Fruit fly (Drosophila melanogaster): Measurements from ENCODE around the gene CG32110.

Gene CG32110

dm6 chr3L:12843056-12843799 lies 34.7 kb downstream of the CG32110 start, which contains the start of gene nebu (continued):
- peak; percentile 96 for TF ChIP-seq CG30403 (GFP tag; optimal IDR thresholded peaks at IDR 0.05)
- peak; percentile 96 for TF ChIP-seq CG16779 (GFP tag; IDR thresholded peaks at IDR 0.05)
- TF ChIP-seq CG8478 (optimal IDR thresholded peaks at IDR 0.05): no peak
- no peak for TF ChIP-seq pros (GFP tag; optimal IDR thresholded peaks at IDR 0.05)
- TF ChIP-seq Atf-2 (GFP tag; optimal IDR thresholded peaks at IDR 0.05): peak; percentile 92
- TF ChIP-seq seq (GFP tag; IDR thresholded peaks at IDR 0.05): peak; percentile 94
- no peak for TF ChIP-seq hth (optimal IDR thresholded peaks at IDR 0.05)
- TF ChIP-seq CG6791 (GFP tag; IDR thresholded peaks at IDR 0.05; ENCODE audit: partially characterized antibody): no peak
- TF ChIP-seq Oli (tag; optimal IDR thresholded peaks at IDR 0.05): peak; percentile 95
- peak; percentile 98 for TF ChIP-seq corto (GFP tag; optimal IDR thresholded peaks at IDR 0.05)
- TF ChIP-seq CG7839 (tag; optimal IDR thresholded peaks at IDR 0.05): peak; percentile 97
- TF ChIP-seq CG11723 (GFP tag; optimal IDR thresholded peaks at IDR 0.05): peak; percentile 90
- TF ChIP-seq CG9437 (GFP tag; optimal IDR thresholded peaks at IDR 0.05): peak; percentile 95
- peak; percentile 95 for TF ChIP-seq vfl (GFP tag; optimal IDR thresholded peaks at IDR 0.05)
- TF ChIP-seq CG10431 (GFP tag; optimal IDR thresholded peaks at IDR 0.05): peak; percentile 25
- peak; percentile 97; the same call in 1 of the 2 replicates for TF ChIP-seq lmd (GFP tag; IDR thresholded peaks at IDR 0.05)
- TF ChIP-seq CG3065 (GFP tag; optimal IDR thresholded peaks at IDR 0.05): peak; percentile 81
- peak in 1 of 2 experiments; percentile 71 for TF ChIP-seq insv (GFP tag; optimal IDR thresholded peaks at IDR 0.05)
- TF ChIP-seq pan (optimal IDR thresholded peaks at IDR 0.05): no peak
- TF ChIP-seq pan (GFP tag; optimal IDR thresholded peaks at IDR 0.05 in 1 of 2, IDR thresholded peaks at IDR 0.05 in 1 of 2): peak in 1 of 2 experiments; percentile 97
- TF ChIP-seq Lpt (GFP tag; optimal IDR thresholded peaks at IDR 0.05): no peak
- TF ChIP-seq ken (GFP tag; IDR thresholded peaks at IDR 0.05): peak; percentile 89; the same call in 1 of the 3 replicates
- peak; percentile 96 for TF ChIP-seq grau (tag; optimal IDR thresholded peaks at IDR 0.05)
- no peak for TF ChIP-seq pita (GFP tag; optimal IDR thresholded peaks at IDR 0.05)
- peak; percentile 96 for TF ChIP-seq gsb (GFP tag; IDR thresholded peaks at IDR 0.05)
- peak; percentile 89 for TF ChIP-seq Myb (GFP tag; optimal IDR thresholded peaks at IDR 0.05)
- TF ChIP-seq CG9932 (GFP tag; IDR thresholded peaks at IDR 0.05): peak; percentile 98
- peak; percentile 93 for TF ChIP-seq fd96Cb (tag; optimal IDR thresholded peaks at IDR 0.05)
- TF ChIP-seq tap (tag; optimal IDR thresholded peaks at IDR 0.05): peak; percentile 91
- TF ChIP-seq CG11695 (GFP tag; IDR thresholded peaks at IDR 0.05): peak; percentile 96
- TF ChIP-seq CG4820 (GFP tag; optimal IDR thresholded peaks at IDR 0.05): peak; percentile 91
- peak; percentile 99 for TF ChIP-seq pho (GFP tag; optimal IDR thresholded peaks at IDR 0.05)
- peak; percentile 72 for TF ChIP-seq CG15696 (tag; optimal IDR thresholded peaks at IDR 0.05)
- peak; percentile 78 for TF ChIP-seq CG7928 (GFP tag; optimal IDR thresholded peaks at IDR 0.05)
- TF ChIP-seq Mes4 (GFP tag; optimal IDR thresholded peaks at IDR 0.05): peak; percentile 83
- peak; percentile 95 to 96 for TF ChIP-seq Hr51 (GFP tag; optimal IDR thresholded peaks at IDR 0.05)
- no peak for TF ChIP-seq cg (GFP tag; optimal IDR thresholded peaks at IDR 0.05)
- TF ChIP-seq ems (GFP tag; optimal IDR thresholded peaks at IDR 0.05): peak; percentile 95
- peak; percentile 96 for TF ChIP-seq CG12071 (GFP tag; optimal IDR thresholded peaks at IDR 0.05)
- TF ChIP-seq z (GFP tag; IDR thresholded peaks at IDR 0.05): peak; percentile 64; the same call in 2 of the 3 replicates
- peak; percentile 95 for TF ChIP-seq CG13296 (GFP tag; optimal IDR thresholded peaks at IDR 0.05)
- peak; percentile 88 for TF ChIP-seq nmo (GFP tag; optimal IDR thresholded peaks at IDR 0.05)
- no peak for TF ChIP-seq bbx (GFP tag; IDR thresholded peaks at IDR 0.05; ENCODE audit: partially characterized antibody)
- no peak for TF ChIP-seq h (optimal IDR thresholded peaks at IDR 0.05)
- no peak for TF ChIP-seq hb (GFP tag; IDR thresholded peaks at IDR 0.05; ENCODE audit: partially characterized antibody)
- peak; percentile 95 for TF ChIP-seq CG17612 (GFP tag; IDR thresholded peaks at IDR 0.05)
- TF ChIP-seq CG14710 (tag; optimal IDR thresholded peaks at IDR 0.05): peak; percentile 78
- peak; percentile 99 for TF ChIP-seq CG2120 (GFP tag; optimal IDR thresholded peaks at IDR 0.05)
- no peak for TF ChIP-seq yki (optimal IDR thresholded peaks at IDR 0.05)
- peak; percentile 93 for TF ChIP-seq chn (GFP tag; optimal IDR thresholded peaks at IDR 0.05)
- TF ChIP-seq Hand (GFP tag; optimal IDR thresholded peaks at IDR 0.05): peak; percentile 97

Data from whole organism, embryonic.